Fruit fly (Drosophila melanogaster) whole organism, embryonic: ENCODE measurements around the gene Hmr.

Source experiments
- C15 ChIP-seq: fragments of 200-800 bp; sonication (Bioruptor generic); IDR thresholded peaks from 3 replicates; pipeline ENCODE4 v1.3.6; 2022; ENCODE audit warnings: missing biosample characterization, missing genetic modification characterization
- CG10366 ChIP-seq: fragments of 200-800 bp; sonication (Bioruptor generic); IDR thresholded peaks from 2 replicates; pipeline ENCODE4 v1.3.6; 2022; ENCODE audit warnings: missing biosample characterization, missing genetic modification characterization
- CG11093 ChIP-seq: fragments of 200-800 bp; sonication (Bioruptor generic); IDR thresholded peaks from 3 replicates; pipeline ENCODE4 v1.3.6; 2022; ENCODE audit warnings: missing biosample characterization, missing genetic modification characterization
- CG11456 ChIP-seq: fragments of 200-800 bp; sonication (Bioruptor generic); IDR thresholded peaks from 3 replicates; pipeline ENCODE4 v1.3.6; 2022; ENCODE audit warnings: missing biosample characterization, missing genetic modification characterization
- CG12391 ChIP-seq: fragments of 200-800 bp; sonication (Bioruptor generic); optimal IDR thresholded peaks from 3 replicates; lab custom pipeline; 2018; ENCODE audit warnings: missing biosample characterization, mild to moderate bottlenecking, missing genetic modification characterization, moderate library complexity
- CG15011 ChIP-seq: fragments of 200-800 bp; sonication (Bioruptor generic); optimal IDR thresholded peaks from 3 replicates; lab custom pipeline; 2018; ENCODE audit warnings: missing biosample characterization, mild to moderate bottlenecking, missing genetic modification characterization
- CG16779 ChIP-seq: fragments of 200-800 bp; sonication (Bioruptor generic); IDR thresholded peaks from 2 replicates; pipeline ENCODE4 v1.3.6; 2022; ENCODE audit warnings: missing biosample characterization, missing genetic modification characterization
- CG16813 ChIP-seq: fragments of 200-800 bp; sonication (Bioruptor generic); IDR thresholded peaks from 3 replicates; pipeline ENCODE4 v1.3.6; 2022; ENCODE audit warnings: missing biosample characterization, missing genetic modification characterization; ENCODE audit not compliant: partially characterized antibody
- CG16863 ChIP-seq: fragments of 200-800 bp; sonication (Bioruptor generic); optimal IDR thresholded peaks from 3 replicates; lab custom pipeline; 2016; ENCODE audit warnings: missing biosample characterization, missing genetic modification characterization
- CG17359 ChIP-seq: fragments of 200-800 bp; sonication (Bioruptor generic); optimal IDR thresholded peaks from 3 replicates; lab custom pipeline; 2018; ENCODE audit warnings: missing biosample characterization, mild to moderate bottlenecking, missing genetic modification characterization, moderate library complexity
- CG18476 ChIP-seq: fragments of 200-800 bp; sonication (Bioruptor generic); optimal IDR thresholded peaks from 2 replicates; lab custom pipeline; 2016; ENCODE audit warnings: missing biosample characterization, mild to moderate bottlenecking, missing genetic modification characterization
- CG18599 ChIP-seq: fragments of 200-800 bp; sonication (Bioruptor generic); optimal IDR thresholded peaks from 3 replicates; lab custom pipeline; 2017; ENCODE audit warnings: missing biosample characterization, missing genetic modification characterization, mild to moderate bottlenecking, moderate library complexity, missing genetic modification reagents
- CG2889 ChIP-seq: fragments of 200-800 bp; sonication (Bioruptor generic); IDR thresholded peaks from 3 replicates; pipeline ENCODE4 v1.3.6; 2022; ENCODE audit warnings: missing biosample characterization, missing genetic modification characterization
- CG33213 ChIP-seq: fragments of 200-800 bp; sonication (Bioruptor generic); optimal IDR thresholded peaks from 3 replicates; lab custom pipeline; 2016; ENCODE audit warnings: missing biosample characterization, missing genetic modification characterization
- CG33557 ChIP-seq: fragments of 200-800 bp; sonication (Bioruptor generic); optimal IDR thresholded peaks from 2 replicates; lab custom pipeline; 2019; ENCODE audit warnings: missing biosample characterization, mild to moderate bottlenecking, missing genetic modification characterization, moderate library complexity
- CG3407 ChIP-seq: fragments of 200-800 bp; sonication (Bioruptor generic); optimal IDR thresholded peaks from 2 replicates; lab custom pipeline; 2018; ENCODE audit warnings: missing biosample characterization, mild to moderate bottlenecking, missing genetic modification characterization
- CG4360 ChIP-seq: fragments of 200-800 bp; sonication (Bioruptor generic); IDR thresholded peaks from 2 replicates; pipeline ENCODE4 v1.3.6; 2022; ENCODE audit warnings: missing biosample characterization, missing genetic modification characterization
- CG5953 ChIP-seq: fragments of 200-800 bp; sonication (Bioruptor generic); IDR thresholded peaks from 2 replicates; pipeline ENCODE4 v1.3.6; 2022; ENCODE audit warnings: missing biosample characterization, missing genetic modification characterization
- CG6791 ChIP-seq: fragments of 200-800 bp; sonication (Bioruptor generic); IDR thresholded peaks from 3 replicates; pipeline ENCODE4 v1.3.6; 2022; ENCODE audit warnings: missing biosample characterization, missing genetic modification characterization; ENCODE audit not compliant: partially characterized antibody
- CG6813 ChIP-seq: fragments of 200-800 bp; sonication (Bioruptor generic); optimal IDR thresholded peaks from 2 replicates; lab custom pipeline; 2017; ENCODE audit warnings: missing biosample characterization, missing genetic modification characterization, mild to moderate bottlenecking, moderate library complexity, missing genetic modification reagents
- D ChIP-seq, 2 experiments: fragments of 200-800 bp in 1 of 2; fragments of >200 bp in 1 of 2; sonication (Bioruptor generic) in 1 of 2; optimal IDR thresholded peaks; 2 replicates in 1 of 2; 3 replicates in 1 of 2; lab custom pipeline; 2017; ENCODE audit warnings: mild to moderate bottlenecking in 1 of 2, missing biosample characterization in 1 of 2, missing genetic modification characterization in 1 of 2, missing genetic modification reagents in 1 of 2
- D19B ChIP-seq: fragments of 200-800 bp; sonication (Bioruptor generic); optimal IDR thresholded peaks from 2 replicates; lab custom pipeline; 2017; ENCODE audit warnings: missing biosample characterization, mild to moderate bottlenecking, missing genetic modification characterization
- Deaf1 ChIP-seq: fragments of 200-800 bp; optimal IDR thresholded peaks from 3 replicates; lab custom pipeline; 2019; ENCODE audit warnings: missing biosample characterization, mild to moderate bottlenecking, missing genetic modification characterization, moderate library complexity
- Dll ChIP-seq: fragments of 200-800 bp; sonication (Bioruptor generic); IDR thresholded peaks from 4 replicates; pipeline ENCODE4 v1.3.6; 2022; ENCODE audit warnings: missing biosample characterization, missing genetic modification characterization; ENCODE audit not compliant: partially characterized antibody
- Elba2 ChIP-seq: fragments of 200-800 bp; sonication (Bioruptor generic); optimal IDR thresholded peaks from 3 replicates; lab custom pipeline; 2016; ENCODE audit warnings: missing biosample characterization, missing genetic modification characterization
- HHEX ChIP-seq: fragments of 200-800 bp; sonication (Bioruptor generic); optimal IDR thresholded peaks from 3 replicates; lab custom pipeline; 2017; ENCODE audit warnings: missing biosample characterization, mild to moderate bottlenecking, missing genetic modification characterization, missing genetic modification reagents
- HmgZ ChIP-seq: fragments of 200-800 bp; sonication (Bioruptor generic); optimal IDR thresholded peaks from 2 replicates; lab custom pipeline; 2018; ENCODE audit warnings: missing biosample characterization, mild to moderate bottlenecking, missing genetic modification characterization
- MBD-R2 ChIP-seq: fragments of 200-800 bp; sonication (Bioruptor generic); IDR thresholded peaks from 2 replicates; pipeline ENCODE4 v1.3.6; 2022; ENCODE audit warnings: missing biosample characterization, missing genetic modification characterization
- Med ChIP-seq: fragments of 200-800 bp; sonication (Bioruptor generic); peaks from one replicate; lab custom pipeline; 2016; ENCODE audit warnings: missing biosample characterization, missing genetic modification characterization, mild to moderate bottlenecking, inconsistent platforms, moderate library complexity
- Mes4 ChIP-seq: fragments of 200-800 bp; sonication (Bioruptor generic); optimal IDR thresholded peaks from 2 replicates; lab custom pipeline; 2016; ENCODE audit warnings: missing biosample characterization, missing genetic modification characterization
- Mrtf ChIP-seq: fragments of 200-800 bp; sonication (Bioruptor generic); IDR thresholded peaks from 3 replicates; pipeline ENCODE4 v1.3.6; 2022; ENCODE audit warnings: missing biosample characterization, missing genetic modification characterization
- NfI ChIP-seq: fragments of 200-800 bp; sonication (Bioruptor generic); optimal IDR thresholded peaks from 3 replicates; lab custom pipeline; 2018; ENCODE audit warnings: missing biosample characterization, mild to moderate bottlenecking, missing genetic modification characterization, moderate library complexity
- Optix ChIP-seq: fragments of 200-800 bp; sonication (Bioruptor generic); IDR thresholded peaks from 3 replicates; pipeline ENCODE4 v1.3.6; 2022; ENCODE audit warnings: missing biosample characterization, missing genetic modification characterization
- Side ChIP-seq: fragments of 200-800 bp; sonication (Bioruptor generic); optimal IDR thresholded peaks from 2 replicates; lab custom pipeline; 2016; ENCODE audit warnings: missing biosample characterization, missing genetic modification characterization
- Xbp1 ChIP-seq: fragments of 200-800 bp; sonication (Bioruptor generic); optimal IDR thresholded peaks from 3 replicates; lab custom pipeline; 2016; ENCODE audit warnings: missing biosample characterization, mild to moderate bottlenecking, missing genetic modification characterization
- aop ChIP-seq: fragments of 200-800 bp; sonication (Bioruptor generic); IDR thresholded peaks from 2 replicates; pipeline ENCODE4 v1.3.6; 2022; ENCODE audit warnings: missing biosample characterization, missing genetic modification characterization
- bbx ChIP-seq: fragments of 200-800 bp; sonication (Bioruptor generic); IDR thresholded peaks from 2 replicates; pipeline ENCODE4 v1.3.6; 2022; ENCODE audit warnings: missing biosample characterization, missing genetic modification characterization; ENCODE audit not compliant: partially characterized antibody
- caup ChIP-seq: fragments of 200-800 bp; sonication (Bioruptor generic); optimal IDR thresholded peaks from 3 replicates; lab custom pipeline; 2017; ENCODE audit warnings: missing biosample characterization, mild to moderate bottlenecking, missing genetic modification characterization, moderate library complexity; ENCODE audit not compliant: severe bottlenecking
- dimm ChIP-seq: fragments of 200-800 bp; sonication (Bioruptor generic); IDR thresholded peaks from 2 replicates; pipeline ENCODE4 v1.3.6; 2022; ENCODE audit warnings: missing biosample characterization, missing genetic modification characterization
- fru ChIP-seq: fragments of >200 bp; optimal IDR thresholded peaks from 2 replicates; lab custom pipeline; 2017
- ftz-f1 ChIP-seq: fragments of 200-800 bp; sonication (Bioruptor generic); optimal IDR thresholded peaks from 2 replicates; lab custom pipeline; 2016; ENCODE audit warnings: missing biosample characterization, missing genetic modification characterization
- gsb-n ChIP-seq: fragments of 200-800 bp; sonication (Bioruptor generic); optimal IDR thresholded peaks from 3 replicates; lab custom pipeline; 2018; ENCODE audit warnings: missing biosample characterization, mild to moderate bottlenecking, missing genetic modification characterization
- ham ChIP-seq: fragments of 200-800 bp; sonication (Bioruptor generic); IDR thresholded peaks from 2 replicates; pipeline ENCODE4 v1.3.6; 2022; ENCODE audit warnings: missing biosample characterization, missing genetic modification characterization
- lov ChIP-seq, 2 experiments: fragments of 200-800 bp in 1 of 2; fragments of >200 bp in 1 of 2; sonication (Bioruptor generic) in 1 of 2; IDR thresholded peaks in 1 of 2; optimal IDR thresholded peaks in 1 of 2; 2 replicates in 1 of 2; 3 replicates in 1 of 2; pipeline versions ENCODE4 v1.3.6 to Lab custom; 2017 to 2022; ENCODE audit warnings: missing biosample characterization in 1 of 2, missing genetic modification characterization in 1 of 2
- nerfin-1 ChIP-seq: fragments of 200-800 bp; sonication (Bioruptor generic); optimal IDR thresholded peaks from 3 replicates; lab custom pipeline; 2019; ENCODE audit warnings: missing biosample characterization, mild to moderate bottlenecking, missing genetic modification characterization, moderate library complexity
- pros ChIP-seq: fragments of 200-800 bp; sonication (Bioruptor generic); optimal IDR thresholded peaks from 3 replicates; lab custom pipeline; 2019; ENCODE audit warnings: missing biosample characterization, mild to moderate bottlenecking, missing genetic modification characterization, moderate library complexity
- ranshi ChIP-seq: fragments of 200-800 bp; sonication (Bioruptor generic); IDR thresholded peaks from 2 replicates; pipeline ENCODE4 v1.3.6; 2022; ENCODE audit warnings: missing biosample characterization, missing genetic modification characterization
- salm ChIP-seq: fragments of 200-800 bp; sonication (Bioruptor generic); optimal IDR thresholded peaks from 2 replicates; lab custom pipeline; 2018; ENCODE audit warnings: missing biosample characterization, mild to moderate bottlenecking, missing genetic modification characterization
- tin ChIP-seq: fragments of 200-800 bp; sonication (Bioruptor generic); optimal IDR thresholded peaks from 3 replicates; lab custom pipeline; 2016; ENCODE audit warnings: missing biosample characterization, missing genetic modification characterization
- vfl ChIP-seq: fragments of 200-800 bp; sonication (Bioruptor generic); optimal IDR thresholded peaks from 2 replicates; lab custom pipeline; 2016; ENCODE audit warnings: missing biosample characterization, missing genetic modification characterization

Hmr gene

DNA sequence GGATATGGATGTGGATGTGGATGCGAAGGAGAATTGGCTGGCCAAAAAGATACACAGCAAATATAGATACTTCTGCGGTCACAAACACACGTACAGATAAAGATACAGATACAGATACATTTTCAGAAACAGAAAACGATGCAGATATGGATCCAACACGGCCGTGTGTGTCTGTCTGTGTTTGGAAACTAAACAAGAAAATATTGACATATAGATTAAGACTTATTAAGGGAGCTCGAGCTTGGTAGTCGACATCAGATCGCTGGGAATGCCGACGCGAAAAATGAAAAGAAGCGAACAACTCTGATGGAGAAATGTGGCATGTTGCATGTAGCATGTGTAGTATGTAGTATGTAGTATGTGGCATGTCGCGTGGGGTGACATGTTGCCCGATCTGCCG is 13.6 kb downstream of the Hmr start (continued):
- no peak for TF ChIP-seq ftz-f1 (GFP tag; lab: Kevin White, UChicago)
- no peak for TF ChIP-seq vfl (GFP tag; lab: Kevin White, UChicago)
- no peak for TF ChIP-seq Deaf1 (tag; lab: Kevin White, UChicago)
- TF ChIP-seq CG18599 (GFP tag; lab: Kevin White, UChicago): peak; percentile 47
- TF ChIP-seq NfI (GFP tag; lab: Kevin White, UChicago): no peak
- no peak for TF ChIP-seq Mrtf (GFP tag; lab: Robert Waterston, UW)
- TF ChIP-seq Mes4: peak; percentile 37
- TF ChIP-seq aop (GFP tag; lab: Robert Waterston, UW): no peak
- TF ChIP-seq CG16779 (GFP tag; lab: Robert Waterston, UW): no peak
- peak; percentile 65 for TF ChIP-seq CG33557 (GFP tag; lab: Kevin White, UChicago)
- TF ChIP-seq CG18476: no peak
- peak; percentile 80 for TF ChIP-seq CG6813 (GFP tag; lab: Kevin White, UChicago)
- no peak for TF ChIP-seq MBD-R2
- TF ChIP-seq D (optimal IDR thresholded peaks at IDR 0.05; lab: Kevin White, UChicago): no peak
- TF ChIP-seq D (GFP tag; optimal IDR thresholded peaks at IDR 0.05; lab: Kevin White, UChicago): peak; percentile 36
- TF ChIP-seq CG3407: peak; percentile 62
- peak; percentile 23 for TF ChIP-seq CG17359 (tag; lab: Kevin White, UChicago)
- TF ChIP-seq Xbp1 (GFP tag; lab: Kevin White, UChicago): no peak

DNA sequence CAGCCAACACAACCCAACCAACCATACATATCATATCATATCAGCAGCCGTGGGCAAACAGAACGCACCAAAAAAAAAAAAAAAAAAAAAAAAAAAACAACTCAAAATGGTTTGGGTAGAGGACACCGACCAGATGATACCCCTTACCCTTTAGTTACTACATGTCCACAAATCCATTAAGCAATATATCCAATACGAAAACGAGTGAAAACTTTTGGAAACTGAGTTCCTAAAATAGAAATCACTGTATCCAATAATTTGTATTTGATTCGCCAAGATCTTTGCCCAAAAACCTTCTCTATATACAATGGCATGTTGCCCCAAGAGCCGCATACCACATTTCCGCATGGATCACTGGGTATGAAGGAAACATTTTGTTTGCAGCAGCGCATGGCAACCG is 14.2 kb downstream of the Hmr start:
- no peak for TF ChIP-seq CG6791 (GFP tag; lab: Robert Waterston, UW)
- no peak for TF ChIP-seq CG11093 (GFP tag; lab: Robert Waterston, UW)
- TF ChIP-seq salm (tag; lab: Kevin White, UChicago): no peak
- TF ChIP-seq fru: no peak
- TF ChIP-seq HmgZ (tag; lab: Kevin White, UChicago): no peak
- TF ChIP-seq CG33213 (GFP tag; lab: Kevin White, UChicago): no peak
- TF ChIP-seq ftz-f1 (GFP tag; lab: Kevin White, UChicago): no peak
- no peak for TF ChIP-seq CG2889 (GFP tag; lab: Robert Waterston, UW)
- no peak for TF ChIP-seq nerfin-1 (tag; lab: Kevin White, UChicago)
- no peak for TF ChIP-seq gsb-n (tag; lab: Kevin White, UChicago)
- no peak for TF ChIP-seq lov (optimal IDR thresholded peaks at IDR 0.05; lab: Kevin White, UChicago)
- TF ChIP-seq lov (GFP tag; IDR thresholded peaks at IDR 0.05; lab: Robert Waterston, UW): no peak
- no peak for TF ChIP-seq HHEX (GFP tag; lab: Kevin White, UChicago)
- TF ChIP-seq D19B (GFP tag; lab: Kevin White, UChicago): peak; percentile 51
- no peak for TF ChIP-seq C15 (GFP tag; lab: Robert Waterston, UW)
- no peak for TF ChIP-seq CG16863 (GFP tag; lab: Kevin White, UChicago)
- TF ChIP-seq CG4360 (GFP tag; lab: Robert Waterston, UW): no peak
- no peak for TF ChIP-seq CG16813 (GFP tag; lab: Robert Waterston, UW)
- no peak for TF ChIP-seq tin
- TF ChIP-seq CG15011 (GFP tag; lab: Kevin White, UChicago): no peak
- TF ChIP-seq caup (GFP tag; lab: Kevin White, UChicago): no peak
- no peak for TF ChIP-seq CG12391 (tag; lab: Kevin White, UChicago)
- TF ChIP-seq Dll (GFP tag; lab: Robert Waterston, UW): no peak
- no peak for TF ChIP-seq Side (GFP tag; lab: Kevin White, UChicago)
- no peak for TF ChIP-seq Optix (GFP tag; lab: Robert Waterston, UW)
- TF ChIP-seq MBD-R2: no peak
- TF ChIP-seq bbx (GFP tag; lab: Robert Waterston, UW): no peak
- peak; percentile 1 for TF ChIP-seq Med (GFP tag; lab: Kevin White, UChicago)
- no peak for TF ChIP-seq pros (GFP tag; lab: Kevin White, UChicago)
- no peak for TF ChIP-seq ham (GFP tag; lab: Robert Waterston, UW)
- no peak for TF ChIP-seq dimm (GFP tag; lab: Robert Waterston, UW)
- no peak for TF ChIP-seq ranshi (GFP tag; lab: Robert Waterston, UW)
- no peak for TF ChIP-seq CG5953 (GFP tag; lab: Robert Waterston, UW)
- no peak for TF ChIP-seq Elba2 (GFP tag; lab: Kevin White, UChicago)
- no peak for TF ChIP-seq CG10366
- TF ChIP-seq CG11456 (GFP tag; lab: Robert Waterston, UW): no peak
